Fruit fly (Drosophila melanogaster): Measurements from ENCODE around the gene CG6418.

CG6418 gene

dm6 chr3L:10833222-10833621, 45.6 kb downstream of the CG6418 start (continued):
- no peak for TF ChIP-seq Mes4 (GFP tag; optimal IDR thresholded peaks at IDR 0.05)
- TF ChIP-seq CG2678 (tag; optimal IDR thresholded peaks at IDR 0.05), result peak; percentile 63
- no peak for TF ChIP-seq Dp (GFP tag; optimal IDR thresholded peaks at IDR 0.05)
- TF ChIP-seq NfI (GFP tag; optimal IDR thresholded peaks at IDR 0.05), result no peak
- no peak for TF ChIP-seq CG31388 (GFP tag; optimal IDR thresholded peaks at IDR 0.05)
- TF ChIP-seq ase (GFP tag; IDR thresholded peaks at IDR 0.05), result no peak
- no peak for TF ChIP-seq onecut (GFP tag; IDR thresholded peaks at IDR 0.05)
- TF ChIP-seq scrt (GFP tag; optimal IDR thresholded peaks at IDR 0.05), result no peak
- no peak for TF ChIP-seq sna (GFP tag; IDR thresholded peaks at IDR 0.05; ENCODE audit: partially characterized antibody)
- TF ChIP-seq Atf3 (GFP tag; optimal IDR thresholded peaks at IDR 0.05), result no peak
- no peak for TF ChIP-seq gsb-n (tag; optimal IDR thresholded peaks at IDR 0.05)
- TF ChIP-seq salm (tag; optimal IDR thresholded peaks at IDR 0.05), result no peak
- TF ChIP-seq gem (tag; optimal IDR thresholded peaks at IDR 0.05), result peak; percentile 46
- TF ChIP-seq CG9727 (GFP tag; optimal IDR thresholded peaks at IDR 0.05), result no peak
- no peak for TF ChIP-seq Drgx (GFP tag; IDR thresholded peaks at IDR 0.05)
- TF ChIP-seq Optix (GFP tag; IDR thresholded peaks at IDR 0.05), result no peak
- TF ChIP-seq NC2α (GFP tag; optimal IDR thresholded peaks at IDR 0.05), result no peak
- no peak for TF ChIP-seq CG14441 (GFP tag; IDR thresholded peaks at IDR 0.05)
- no peak for TF ChIP-seq Ada2b (GFP tag; IDR thresholded peaks at IDR 0.05)
- peak; percentile 18 for TF ChIP-seq CG7556 (GFP tag; optimal IDR thresholded peaks at IDR 0.05)
- no peak for TF ChIP-seq bbx (GFP tag; IDR thresholded peaks at IDR 0.05; ENCODE audit: partially characterized antibody)
- no peak for TF ChIP-seq CG12942 (GFP tag; optimal IDR thresholded peaks at IDR 0.05)
- no peak for TF ChIP-seq Lim3 (GFP tag; IDR thresholded peaks at IDR 0.05)
- TF ChIP-seq bigmax (GFP tag; optimal IDR thresholded peaks at IDR 0.05), result no peak
- no peak for TF ChIP-seq peb (GFP tag; IDR thresholded peaks at IDR 0.05)
- TF ChIP-seq CG6765 (GFP tag; optimal IDR thresholded peaks at IDR 0.05), result no peak
- TF ChIP-seq CG15479 (GFP tag; optimal IDR thresholded peaks at IDR 0.05), result no peak
- no peak for TF ChIP-seq Elba2 (GFP tag; optimal IDR thresholded peaks at IDR 0.05)
- no peak for TF ChIP-seq nmo (GFP tag; optimal IDR thresholded peaks at IDR 0.05)
- TF ChIP-seq cg (GFP tag; optimal IDR thresholded peaks at IDR 0.05), result no peak
- TF ChIP-seq Ssrp (tag; optimal IDR thresholded peaks at IDR 0.05), result no peak
- TF ChIP-seq Dbx (GFP tag; IDR thresholded peaks at IDR 0.05), result no peak
- no peak for TF ChIP-seq HLH54F (GFP tag; optimal IDR thresholded peaks at IDR 0.05)
- TF ChIP-seq CG10979 (tag; optimal IDR thresholded peaks at IDR 0.05), result peak; percentile 2
- no peak for TF ChIP-seq Sry-β (GFP tag; optimal IDR thresholded peaks at IDR 0.05)
- TF ChIP-seq ATbp (GFP tag; optimal IDR thresholded peaks at IDR 0.05), result no peak
- no peak for TF ChIP-seq CG4730 (GFP tag; IDR thresholded peaks at IDR 0.05)
- no peak for TF ChIP-seq CG7928 (GFP tag; optimal IDR thresholded peaks at IDR 0.05)
- TF ChIP-seq CG11504 (tag; optimal IDR thresholded peaks at IDR 0.05), result peak; percentile 56
- TF ChIP-seq CG7745 (tag; optimal IDR thresholded peaks at IDR 0.05), result no peak
- no peak for TF ChIP-seq CG15073 (GFP tag; optimal IDR thresholded peaks at IDR 0.05)
- TF ChIP-seq Awh (GFP tag; IDR thresholded peaks at IDR 0.05), result no peak
- peak; percentile 47 for TF ChIP-seq dmrt99B (tag; optimal IDR thresholded peaks at IDR 0.05)
- no peak for TF ChIP-seq CG33213 (GFP tag; optimal IDR thresholded peaks at IDR 0.05)
- TF ChIP-seq ara (GFP tag; IDR thresholded peaks at IDR 0.05), result no peak
- TF ChIP-seq chn (GFP tag; optimal IDR thresholded peaks at IDR 0.05), result no peak
- no peak for TF ChIP-seq Bteb2 (GFP tag; optimal IDR thresholded peaks at IDR 0.05)
- TF ChIP-seq CG6272 (GFP tag; IDR thresholded peaks at IDR 0.05), result no peak
- TF ChIP-seq crc (GFP tag; optimal IDR thresholded peaks at IDR 0.05), result no peak
- TF ChIP-seq CG11723 (GFP tag; optimal IDR thresholded peaks at IDR 0.05), result no peak
- TF ChIP-seq CG6813 (GFP tag; optimal IDR thresholded peaks at IDR 0.05), result no peak
- TF ChIP-seq Taf1 (GFP tag; IDR thresholded peaks at IDR 0.05), result no peak
